Fruit fly (Drosophila melanogaster) whole organism, embryonic: ENCODE data around the gene Cht2.
A peak's percentile ranks its signal among the peaks of the same experiment; 100 is the strongest.

Experiments
- ATbp ChIP-seq: fragments of 200-800 bp; sonication (Bioruptor generic); optimal IDR thresholded peaks from 2 replicates; lab custom pipeline; 2017; ENCODE audit warnings: missing biosample characterization, mild to moderate bottlenecking, missing genetic modification characterization, missing genetic modification reagents
- Asciz ChIP-seq: fragments of 200-800 bp; sonication (Bioruptor generic); optimal IDR thresholded peaks from 2 replicates; lab custom pipeline; 2017; ENCODE audit warnings: missing biosample characterization, mild to moderate bottlenecking, missing genetic modification characterization, missing genetic modification reagents
- Bteb2 ChIP-seq: fragments of 200-800 bp; sonication (Bioruptor generic); optimal IDR thresholded peaks from 2 replicates; lab custom pipeline; 2016; ENCODE audit warnings: missing biosample characterization, missing genetic modification characterization
- CG10431 ChIP-seq: fragments of 200-800 bp; sonication (Bioruptor generic); optimal IDR thresholded peaks from 3 replicates; lab custom pipeline; 2018; ENCODE audit warnings: missing biosample characterization, mild to moderate bottlenecking, missing genetic modification characterization
- CG10543 ChIP-seq: fragments of 200-800 bp; sonication (Bioruptor generic); optimal IDR thresholded peaks from 3 replicates; lab custom pipeline; 2017; ENCODE audit warnings: missing biosample characterization, mild to moderate bottlenecking, missing genetic modification characterization, moderate library complexity
- CG10959 ChIP-seq: fragments of 200-800 bp; sonication (Bioruptor generic); IDR thresholded peaks from 2 replicates; pipeline ENCODE4 v1.3.6; 2022; ENCODE audit warnings: missing biosample characterization, missing genetic modification characterization
- CG12942 ChIP-seq: fragments of 200-800 bp; sonication (Bioruptor generic); optimal IDR thresholded peaks from 3 replicates; lab custom pipeline; 2016; ENCODE audit warnings: missing biosample characterization, missing genetic modification characterization
- CG13894 ChIP-seq: fragments of 200-800 bp; sonication (Bioruptor generic); optimal IDR thresholded peaks from 3 replicates; lab custom pipeline; 2018; ENCODE audit warnings: missing biosample characterization, mild to moderate bottlenecking, missing genetic modification characterization, moderate library complexity
- CG14860 ChIP-seq: fragments of 200-800 bp; sonication (Bioruptor generic); IDR thresholded peaks from 3 replicates; pipeline ENCODE4 v1.3.6; 2022; ENCODE audit warnings: missing biosample characterization, missing genetic modification characterization; ENCODE audit not compliant: partially characterized antibody
- CG15073 ChIP-seq: fragments of 200-800 bp; sonication (Bioruptor generic); optimal IDR thresholded peaks from 2 replicates; lab custom pipeline; 2016; ENCODE audit warnings: missing biosample characterization, missing genetic modification characterization
- CG15269 ChIP-seq: fragments of 200-800 bp; sonication (Bioruptor generic); optimal IDR thresholded peaks from 2 replicates; lab custom pipeline; 2018; ENCODE audit warnings: missing biosample characterization, mild to moderate bottlenecking, missing genetic modification characterization, moderate library complexity
- CG1603 ChIP-seq: fragments of 200-800 bp; sonication (Bioruptor generic); optimal IDR thresholded peaks from 2 replicates; lab custom pipeline; 2019; ENCODE audit warnings: missing biosample characterization, mild to moderate bottlenecking, missing genetic modification characterization, moderate library complexity
- CG1647 ChIP-seq: fragments of 200-800 bp; sonication (Bioruptor generic); optimal IDR thresholded peaks from 3 replicates; lab custom pipeline; 2016; ENCODE audit warnings: missing biosample characterization, missing genetic modification characterization
- CG2889 ChIP-seq: fragments of 200-800 bp; sonication (Bioruptor generic); IDR thresholded peaks from 3 replicates; pipeline ENCODE4 v1.3.6; 2022; ENCODE audit warnings: missing biosample characterization, missing genetic modification characterization
- CG31365 ChIP-seq: fragments of 200-800 bp; sonication (Bioruptor generic); optimal IDR thresholded peaks from 2 replicates; lab custom pipeline; 2018; ENCODE audit warnings: missing biosample characterization, mild to moderate bottlenecking, missing genetic modification characterization
- CG31388 ChIP-seq: fragments of 200-800 bp; sonication (Bioruptor generic); optimal IDR thresholded peaks from 2 replicates; lab custom pipeline; 2016; ENCODE audit warnings: missing biosample characterization, missing genetic modification characterization
- CG4404 ChIP-seq: fragments of 200-800 bp; sonication (Bioruptor generic); IDR thresholded peaks from 2 replicates; pipeline ENCODE4 v1.3.6; 2022; ENCODE audit warnings: missing biosample characterization, missing genetic modification characterization
- CG4730 ChIP-seq: fragments of 200-800 bp; sonication (Bioruptor generic); IDR thresholded peaks from 2 replicates; pipeline ENCODE4 v1.3.6; 2022; ENCODE audit warnings: missing biosample characterization, missing genetic modification characterization
- CG7928 ChIP-seq: fragments of 200-800 bp; sonication (Bioruptor generic); optimal IDR thresholded peaks from 2 replicates; lab custom pipeline; 2017; ENCODE audit warnings: missing biosample characterization, mild to moderate bottlenecking, missing genetic modification characterization
- Chrac-16 ChIP-seq: fragments of 200-800 bp; sonication (Bioruptor generic); optimal IDR thresholded peaks from 3 replicates; lab custom pipeline; 2016; ENCODE audit warnings: missing biosample characterization, missing genetic modification characterization
- Deaf1 ChIP-seq: fragments of 200-800 bp; optimal IDR thresholded peaks from 3 replicates; lab custom pipeline; 2019; ENCODE audit warnings: missing biosample characterization, mild to moderate bottlenecking, missing genetic modification characterization, moderate library complexity
- Dref ChIP-seq: fragments of 200-800 bp; sonication (Bioruptor generic); IDR thresholded peaks from 2 replicates; pipeline ENCODE4 v1.3.6; 2022; ENCODE audit warnings: missing biosample characterization, missing genetic modification characterization
- Eip74EF ChIP-seq, 2 experiments: fragments of 200-800 bp in 1 of 2; fragments of >200 bp in 1 of 2; sonication (Bioruptor generic) in 1 of 2; optimal IDR thresholded peaks; 2 replicates each; lab custom pipeline; 2017 to 2019; ENCODE audit warnings: missing biosample characterization in 2 of 2, missing genetic modification characterization in 2 of 2, mild to moderate bottlenecking in 1 of 2, moderate library complexity in 1 of 2
- Elba2 ChIP-seq: fragments of 200-800 bp; sonication (Bioruptor generic); optimal IDR thresholded peaks from 3 replicates; lab custom pipeline; 2016; ENCODE audit warnings: missing biosample characterization, missing genetic modification characterization
- Fer2 ChIP-seq: fragments of 200-800 bp; sonication (Bioruptor generic); optimal IDR thresholded peaks from 2 replicates; lab custom pipeline; 2018; ENCODE audit warnings: missing biosample characterization, mild to moderate bottlenecking, missing genetic modification characterization, moderate library complexity
- HLH3B ChIP-seq: fragments of 200-800 bp; sonication (Bioruptor generic); IDR thresholded peaks from 2 replicates; pipeline ENCODE4 v1.3.6; 2022; ENCODE audit warnings: missing biosample characterization, missing genetic modification characterization
- MBD-R2 ChIP-seq: fragments of 200-800 bp; sonication (Bioruptor generic); IDR thresholded peaks from 2 replicates; pipeline ENCODE4 v1.3.6; 2022; ENCODE audit warnings: missing biosample characterization, missing genetic modification characterization
- Ptx1 ChIP-seq: fragments of 200-800 bp; sonication (Bioruptor generic); IDR thresholded peaks from 2 replicates; pipeline ENCODE4 v1.3.6; 2022; ENCODE audit warnings: missing biosample characterization, missing genetic modification characterization
- Rfx ChIP-seq: fragments of 200-800 bp; sonication (Bioruptor generic); IDR thresholded peaks from 2 replicates; pipeline ENCODE4 v1.3.6; 2022; ENCODE audit warnings: missing biosample characterization, missing genetic modification characterization
- TFAM ChIP-seq: fragments of 200-800 bp; sonication (Bioruptor generic); optimal IDR thresholded peaks from 2 replicates; lab custom pipeline; 2017; ENCODE audit warnings: missing biosample characterization, missing genetic modification characterization, inconsistent platforms
- Usf ChIP-seq: fragments of 200-800 bp; sonication (Bioruptor generic); optimal IDR thresholded peaks from 2 replicates; lab custom pipeline; 2017; ENCODE audit warnings: missing genotype, missing biosample characterization, missing genetic modification characterization
- amos ChIP-seq: fragments of 200-800 bp; sonication (Bioruptor generic); IDR thresholded peaks from 2 replicates; pipeline ENCODE4 v1.3.6; 2022; ENCODE audit warnings: missing biosample characterization, missing genetic modification characterization; ENCODE audit not compliant: partially characterized antibody
- chif ChIP-seq, 2 experiments: fragments of 200-800 bp; sonication (Bioruptor generic); optimal IDR thresholded peaks; 3 replicates each; lab custom pipeline; 2016; ENCODE audit warnings: missing biosample characterization in 2 of 2, missing genetic modification characterization in 2 of 2
- croc ChIP-seq: fragments of 200-800 bp; sonication (Bioruptor generic); conservative IDR thresholded peaks from 3 replicates; pipeline ENCODE4 v1.3.6; 2022; ENCODE audit warnings: missing biosample characterization, missing genetic modification characterization
- ems ChIP-seq: fragments of 200-800 bp; sonication (Bioruptor generic); optimal IDR thresholded peaks from 3 replicates; lab custom pipeline; 2016; ENCODE audit warnings: missing biosample characterization, missing genetic modification characterization
- ewg ChIP-seq: fragments of 200-800 bp; sonication (Bioruptor generic); optimal IDR thresholded peaks from 3 replicates; lab custom pipeline; 2017; ENCODE audit warnings: mild to moderate bottlenecking, missing biosample characterization, missing genetic modification reagents, missing genetic modification characterization
- eyg ChIP-seq: fragments of 200-800 bp; sonication (Bioruptor generic); optimal IDR thresholded peaks from 3 replicates; lab custom pipeline; 2016; ENCODE audit warnings: missing biosample characterization, missing genetic modification characterization
- ftz-f1 ChIP-seq: fragments of 200-800 bp; sonication (Bioruptor generic); optimal IDR thresholded peaks from 2 replicates; lab custom pipeline; 2016; ENCODE audit warnings: missing biosample characterization, missing genetic modification characterization
- fu2 ChIP-seq: fragments of 200-800 bp; sonication (Bioruptor generic); optimal IDR thresholded peaks from 2 replicates; lab custom pipeline; 2016; ENCODE audit warnings: missing biosample characterization, missing genetic modification characterization
- gsb-n ChIP-seq: fragments of 200-800 bp; sonication (Bioruptor generic); optimal IDR thresholded peaks from 3 replicates; lab custom pipeline; 2018; ENCODE audit warnings: missing biosample characterization, mild to moderate bottlenecking, missing genetic modification characterization
- hbn ChIP-seq: fragments of 200-800 bp; sonication (Bioruptor generic); IDR thresholded peaks from 2 replicates; pipeline ENCODE4 v1.3.6; 2022; ENCODE audit warnings: missing biosample characterization, missing genetic modification characterization; ENCODE audit not compliant: partially characterized antibody
- hth ChIP-seq: fragments of >200 bp; optimal IDR thresholded peaks from 2 replicates; lab custom pipeline; 2017; ENCODE audit warnings: inconsistent platforms
- kah ChIP-seq: fragments of 200-800 bp; sonication (Bioruptor generic); optimal IDR thresholded peaks from 2 replicates; lab custom pipeline; 2018; ENCODE audit warnings: missing biosample characterization, mild to moderate bottlenecking, missing genetic modification characterization
- pb ChIP-seq: fragments of 200-800 bp; sonication (Bioruptor generic); optimal IDR thresholded peaks from 3 replicates; lab custom pipeline; 2016; ENCODE audit warnings: missing biosample characterization, missing genetic modification characterization
- prd ChIP-seq, 3 experiments: fragments of >200 bp in 2 of 3; fragments of 200-800 bp in 1 of 3; sonication (Bioruptor generic) in 1 of 3; optimal IDR thresholded peaks in 2 of 3; IDR thresholded peaks in 1 of 3; 2 replicates in 2 of 3; 3 replicates in 1 of 3; pipeline versions ENCODE4 v1.3.6 to Lab custom; 2017 to 2022; ENCODE audit warnings: missing biosample characterization in 1 of 3, missing genetic modification characterization in 1 of 3
- psq ChIP-seq: fragments of 200-800 bp; sonication (Bioruptor generic); optimal IDR thresholded peaks from 2 replicates; lab custom pipeline; 2017; ENCODE audit warnings: missing biosample characterization, missing genetic modification characterization
- repo ChIP-seq: fragments of 200-800 bp; sonication (Bioruptor generic); optimal IDR thresholded peaks from 2 replicates; lab custom pipeline; 2016; ENCODE audit warnings: missing biosample characterization, missing genetic modification characterization
- sd ChIP-seq: fragments of 200-800 bp; sonication (Bioruptor generic); optimal IDR thresholded peaks from 3 replicates; lab custom pipeline; 2018; ENCODE audit warnings: missing biosample characterization, mild to moderate bottlenecking, missing genetic modification characterization, moderate library complexity
- sob ChIP-seq: fragments of 200-800 bp; sonication (Bioruptor generic); IDR thresholded peaks from 2 replicates; pipeline ENCODE4 v1.3.6; 2022; ENCODE audit warnings: missing biosample characterization, missing genetic modification characterization
- vfl ChIP-seq: fragments of 200-800 bp; sonication (Bioruptor generic); optimal IDR thresholded peaks from 2 replicates; lab custom pipeline; 2016; ENCODE audit warnings: missing biosample characterization, missing genetic modification characterization

Cht2 gene

DNA sequence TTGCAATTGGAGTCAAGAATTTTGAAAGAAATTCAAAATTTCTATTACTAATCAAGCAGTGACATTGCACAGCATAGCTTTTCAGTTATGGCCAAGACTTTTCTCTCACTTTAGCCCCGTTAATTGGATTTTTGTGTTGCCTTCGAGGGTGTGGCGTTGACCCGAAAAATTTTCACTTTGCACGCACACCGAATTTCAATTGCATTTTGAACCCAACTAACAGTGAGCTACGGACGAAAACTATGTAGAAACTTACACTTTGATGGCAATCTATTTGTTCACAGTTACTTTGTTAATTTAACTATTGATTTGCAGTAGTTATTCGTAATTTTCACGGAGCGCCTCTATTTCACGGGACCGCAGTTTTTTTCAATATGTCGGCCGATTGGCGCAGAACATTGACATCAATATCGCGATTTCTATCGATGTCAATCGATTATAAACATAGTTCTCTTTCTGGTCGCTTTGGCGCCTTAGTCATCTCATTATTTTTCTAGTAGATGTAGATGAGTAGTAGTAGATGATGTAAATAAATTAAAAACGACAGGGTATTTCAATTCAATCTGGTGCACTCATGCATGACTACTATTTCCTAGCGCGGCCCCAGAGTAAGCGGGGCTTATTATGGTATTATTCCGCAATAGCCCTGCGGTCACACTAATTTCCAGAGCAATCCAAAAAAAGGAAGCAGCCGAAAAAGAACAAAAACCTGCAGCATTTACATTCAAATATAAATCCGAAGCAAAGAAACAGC, 39.4 kb upstream of the Cht2 start, which contains the start of the genes alpha-Spec, dlt and Cdc37 (continued):
- peak; percentile 95 for TF ChIP-seq Dref (GFP tag; lab: Robert Waterston, UW)
- TF ChIP-seq Eip74EF (GFP tag; optimal IDR thresholded peaks at IDR 0.05; lab: Kevin White, UChicago), result no peak
- no peak for TF ChIP-seq pb
- TF ChIP-seq amos (GFP tag; lab: Robert Waterston, UW), result peak; percentile 79
- no peak for TF ChIP-seq Ptx1 (GFP tag; lab: Robert Waterston, UW)
- peak; percentile 34 for TF ChIP-seq CG7928 (GFP tag; lab: Kevin White, UChicago)
- peak; percentile 34 for TF ChIP-seq eyg (GFP tag; lab: Kevin White, UChicago)
- TF ChIP-seq TFAM, result no peak
- no peak for TF ChIP-seq Chrac-16 (GFP tag; lab: Kevin White, UChicago)
- no peak for TF ChIP-seq CG1647 (GFP tag; lab: Kevin White, UChicago)
- no peak for TF ChIP-seq Usf (GFP tag; lab: Kevin White, UChicago)
- no peak for TF ChIP-seq CG10543 (GFP tag; lab: Kevin White, UChicago)
- no peak for TF ChIP-seq ems (GFP tag; lab: Kevin White, UChicago)
- no peak for TF ChIP-seq CG15269 (tag; lab: Kevin White, UChicago)
- no peak for TF ChIP-seq CG12942
- TF ChIP-seq CG2889, result no peak
- TF ChIP-seq CG15073 (GFP tag; lab: Kevin White, UChicago), result no peak
- no peak for TF ChIP-seq prd (optimal IDR thresholded peaks at IDR 0.05; lab: Kevin White, UChicago)
- no peak for TF ChIP-seq prd (GFP tag; IDR thresholded peaks at IDR 0.05; lab: Robert Waterston, UW)
- TF ChIP-seq Rfx (GFP tag; lab: Robert Waterston, UW), result peak; percentile 51
- no peak for TF ChIP-seq CG13894 (tag; lab: Kevin White, UChicago)
- TF ChIP-seq fu2 (GFP tag; lab: Kevin White, UChicago), result no peak
- TF ChIP-seq HLH3B, result no peak
- TF ChIP-seq Asciz (GFP tag; lab: Kevin White, UChicago), result no peak
- TF ChIP-seq chif (GFP tag; optimal IDR thresholded peaks at IDR 0.05; lab: Kevin White, UChicago), result peak in 1 of 2 experiments; percentile 32
- TF ChIP-seq Bteb2 (GFP tag; lab: Kevin White, UChicago), result peak; percentile 6
- peak; percentile 29; the same call in 1 of the 2 replicates for TF ChIP-seq MBD-R2 (GFP tag; lab: Robert Waterston, UW)
- no peak for TF ChIP-seq CG4404
- TF ChIP-seq Fer2 (tag; lab: Kevin White, UChicago), result no peak
- no peak for TF ChIP-seq ftz-f1 (GFP tag; lab: Kevin White, UChicago)
- TF ChIP-seq CG31365, result peak; percentile 9
- no peak for TF ChIP-seq gsb-n (tag; lab: Kevin White, UChicago)
- no peak for TF ChIP-seq sd
- peak; percentile 46 for TF ChIP-seq Deaf1
- TF ChIP-seq hbn, result peak; percentile 73
- no peak for TF ChIP-seq kah (GFP tag; lab: Kevin White, UChicago)
- no peak for TF ChIP-seq ewg (GFP tag; lab: Kevin White, UChicago)
- no peak for TF ChIP-seq psq
- no peak for TF ChIP-seq CG31388 (GFP tag; lab: Kevin White, UChicago)
- TF ChIP-seq ATbp (GFP tag; lab: Kevin White, UChicago), result no peak
- peak; percentile 79 for TF ChIP-seq CG14860
- no peak for TF ChIP-seq CG4730 (GFP tag; lab: Robert Waterston, UW)
- TF ChIP-seq croc (GFP tag; lab: Robert Waterston, UW), result no peak
- peak; percentile 47 for TF ChIP-seq CG1603 (tag; lab: Kevin White, UChicago)
- no peak for TF ChIP-seq repo (GFP tag; lab: Kevin White, UChicago)
- TF ChIP-seq Elba2, result no peak
- TF ChIP-seq CG10431 (GFP tag; lab: Kevin White, UChicago), result peak; percentile 59
- TF ChIP-seq vfl, result no peak
- 0 out of 2 replicates have a peak, but pooled peaks have one; percentile 41 for TF ChIP-seq sob (GFP tag; lab: Robert Waterston, UW)
- no peak for TF ChIP-seq CG10959 (GFP tag; lab: Robert Waterston, UW)
- no peak for TF ChIP-seq hth (lab: Kevin White, UChicago)
